Fruit fly (Drosophila melanogaster) whole organism, prepupa: ENCODE data around the gene Ahcy.

Experiments
- Blimp-1 ChIP-seq: fragments of 200-800 bp; sonication (Bioruptor generic); optimal IDR thresholded peaks from 3 replicates; lab custom pipeline; 2017; ENCODE audit warnings: missing biosample characterization, missing genetic modification characterization, mild to moderate bottlenecking, moderate library complexity, missing genetic modification reagents
- CG11294 ChIP-seq: fragments of 200-800 bp; sonication (Bioruptor generic); IDR thresholded peaks from 2 replicates; pipeline ENCODE4 v1.3.6; 2022; ENCODE audit warnings: missing biosample characterization, missing genetic modification characterization
- CG11902 ChIP-seq: fragments of 200-800 bp; sonication (Bioruptor generic); optimal IDR thresholded peaks from 3 replicates; lab custom pipeline; 2016; ENCODE audit warnings: missing biosample characterization, missing genetic modification characterization
- CG15336 ChIP-seq: fragments of 200-800 bp; sonication (Bioruptor generic); IDR thresholded peaks from 2 replicates; pipeline ENCODE4 v1.3.6; 2022; ENCODE audit warnings: missing biosample characterization, missing genetic modification characterization
- CG16779 ChIP-seq: fragments of 200-800 bp; sonication (Bioruptor generic); optimal IDR thresholded peaks from 3 replicates; lab custom pipeline; 2017; ENCODE audit warnings: missing biosample characterization, mild to moderate bottlenecking, missing genetic modification characterization
- CG6854 ChIP-seq: fragments of 200-800 bp; sonication (Bioruptor generic); optimal IDR thresholded peaks from 2 replicates; lab custom pipeline; 2017; ENCODE audit warnings: missing biosample characterization, mild to moderate bottlenecking, missing genetic modification characterization
- CG8319 ChIP-seq: fragments of 200-800 bp; sonication (Bioruptor generic); optimal IDR thresholded peaks from 3 replicates; lab custom pipeline; 2016; ENCODE audit warnings: missing biosample characterization, missing genetic modification characterization
- CG9139 ChIP-seq: fragments of 200-800 bp; sonication (Bioruptor generic); optimal IDR thresholded peaks from 3 replicates; lab custom pipeline; 2017; ENCODE audit warnings: missing biosample characterization, mild to moderate bottlenecking, missing genetic modification characterization
- Eip93F ChIP-seq: fragments of 200-800 bp; sonication (Bioruptor generic); optimal IDR thresholded peaks from 2 replicates; lab custom pipeline; 2016; ENCODE audit warnings: missing biosample characterization, mild to moderate bottlenecking, missing genetic modification characterization
- Gug ChIP-seq: fragments of 200-800 bp; sonication (Bioruptor generic); IDR thresholded peaks from 2 replicates; pipeline ENCODE4 v1.3.6; 2022; ENCODE audit warnings: missing biosample characterization, missing genetic modification characterization
- Met ChIP-seq: fragments of 200-800 bp; sonication (Bioruptor generic); optimal IDR thresholded peaks from 3 replicates; lab custom pipeline; 2016; ENCODE audit warnings: missing biosample characterization, missing genetic modification characterization
- Sox102F ChIP-seq: fragments of 200-800 bp; sonication (Bioruptor generic); optimal IDR thresholded peaks from 2 replicates; lab custom pipeline; 2016; ENCODE audit warnings: missing biosample characterization, mild to moderate bottlenecking, missing genetic modification characterization
- achi ChIP-seq: fragments of 200-800 bp; sonication (Bioruptor generic); optimal IDR thresholded peaks from 3 replicates; lab custom pipeline; 2016; ENCODE audit warnings: missing biosample characterization, missing genetic modification characterization
- vri ChIP-seq: fragments of 200-800 bp; sonication (Bioruptor generic); optimal IDR thresholded peaks from 3 replicates; lab custom pipeline; 2016; ENCODE audit warnings: missing biosample characterization, mild to moderate bottlenecking, missing genetic modification characterization

DNA sequence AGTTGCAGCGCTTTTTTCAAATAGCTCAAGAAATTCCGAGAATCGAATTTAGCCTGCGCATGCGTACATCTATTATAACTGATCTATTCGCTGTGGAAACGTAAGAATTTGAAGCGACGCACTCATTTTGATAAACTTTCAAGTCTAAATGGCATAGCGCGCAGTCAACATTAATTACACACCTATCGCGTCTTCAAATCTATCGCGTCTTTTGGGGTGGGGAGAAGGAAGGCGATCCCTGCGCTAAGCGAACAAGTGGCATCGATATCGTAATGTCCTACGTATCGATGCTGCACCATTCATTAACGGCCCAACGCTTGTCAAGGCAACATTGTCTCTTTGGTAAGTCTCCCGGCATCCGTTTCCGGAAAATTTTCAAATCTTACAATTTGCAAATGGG lies 25.7 kb downstream of the Ahcy start, which contains the start of gene CG6324:
- TF ChIP-seq CG15336 (GFP tag; lab: Robert Waterston, UW) (no peak), CG9139 (no peak), CG11902 (GFP tag; lab: Kevin White, UChicago) (no peak), Eip93F (GFP tag; lab: Kevin White, UChicago) (no peak), CG8319 (GFP tag; lab: Kevin White, UChicago) (no peak), achi (GFP tag; lab: Kevin White, UChicago) (no peak), Sox102F (GFP tag; lab: Kevin White, UChicago) (no peak), Blimp-1 (GFP tag; lab: Kevin White, UChicago) (no peak), Gug (no peak), CG16779 (tag; lab: Kevin White, UChicago) (no peak), vri (GFP tag; lab: Kevin White, UChicago) (no peak), CG11294 (GFP tag; lab: Robert Waterston, UW) (no peak), CG6854 (GFP tag; lab: Kevin White, UChicago) (no peak), Met (no peak)
